Fruit fly (Drosophila melanogaster) whole organism, embryonic: ENCODE results near the gene Eip75B.

Source experiments
- Blimp-1 ChIP-seq: fragments of 200-800 bp; sonication (Bioruptor generic); optimal IDR thresholded peaks from 3 replicates; lab custom pipeline; 2018; ENCODE audit warnings: missing biosample characterization, missing genetic modification characterization, mild to moderate bottlenecking, moderate library complexity, missing genetic modification reagents
- CG11247 ChIP-seq: fragments of 200-800 bp; sonication (Bioruptor generic); IDR thresholded peaks from 2 replicates; pipeline ENCODE4 v1.3.6; 2022; ENCODE audit warnings: missing biosample characterization, missing genetic modification characterization
- CG11504 ChIP-seq: fragments of 200-800 bp; sonication (Bioruptor generic); optimal IDR thresholded peaks from 3 replicates; lab custom pipeline; 2019; ENCODE audit warnings: missing biosample characterization, mild to moderate bottlenecking, missing genetic modification characterization, moderate library complexity
- CG12155 ChIP-seq: fragments of 200-800 bp; sonication (Bioruptor generic); optimal IDR thresholded peaks from 3 replicates; lab custom pipeline; 2016; ENCODE audit warnings: missing biosample characterization, missing genetic modification characterization
- CG12299 ChIP-seq: fragments of 200-800 bp; sonication (Bioruptor generic); optimal IDR thresholded peaks from 2 replicates; lab custom pipeline; 2018; ENCODE audit warnings: missing biosample characterization, mild to moderate bottlenecking, missing genetic modification characterization
- CG12769 ChIP-seq: fragments of 200-800 bp; sonication (Bioruptor generic); optimal IDR thresholded peaks from 2 replicates; lab custom pipeline; 2019; ENCODE audit warnings: missing biosample characterization, mild to moderate bottlenecking, missing genetic modification characterization, moderate library complexity
- CG15514 ChIP-seq: fragments of 200-800 bp; sonication (Bioruptor generic); optimal IDR thresholded peaks from 3 replicates; lab custom pipeline; 2017; ENCODE audit warnings: missing biosample characterization, missing genetic modification characterization, mild to moderate bottlenecking, moderate library complexity, missing genetic modification reagents
- CG32767 ChIP-seq: fragments of 200-800 bp; sonication (Bioruptor generic); IDR thresholded peaks from 2 replicates; pipeline ENCODE4 v1.3.6; 2022; ENCODE audit warnings: missing biosample characterization, missing genetic modification characterization
- CG32772 ChIP-seq: fragments of 200-800 bp; sonication (Bioruptor generic); IDR thresholded peaks from 2 replicates; pipeline ENCODE4 v1.3.6; 2022; ENCODE audit warnings: missing biosample characterization, missing genetic modification characterization
- CG33557 ChIP-seq: fragments of 200-800 bp; sonication (Bioruptor generic); optimal IDR thresholded peaks from 2 replicates; lab custom pipeline; 2019; ENCODE audit warnings: missing biosample characterization, mild to moderate bottlenecking, missing genetic modification characterization, moderate library complexity
- CG34376 ChIP-seq: fragments of 200-800 bp; sonication (Bioruptor generic); optimal IDR thresholded peaks from 2 replicates; lab custom pipeline; 2018; ENCODE audit warnings: missing biosample characterization, mild to moderate bottlenecking, missing genetic modification characterization
- CG4360 ChIP-seq: fragments of 200-800 bp; sonication (Bioruptor generic); IDR thresholded peaks from 2 replicates; pipeline ENCODE4 v1.3.6; 2022; ENCODE audit warnings: missing biosample characterization, missing genetic modification characterization
- CG5953 ChIP-seq: fragments of 200-800 bp; sonication (Bioruptor generic); IDR thresholded peaks from 2 replicates; pipeline ENCODE4 v1.3.6; 2022; ENCODE audit warnings: missing biosample characterization, missing genetic modification characterization
- CG7271 ChIP-seq: fragments of 200-800 bp; sonication (Bioruptor generic); optimal IDR thresholded peaks from 2 replicates; lab custom pipeline; 2018; ENCODE audit warnings: missing biosample characterization, mild to moderate bottlenecking, missing genetic modification characterization, moderate library complexity
- CG7786 ChIP-seq: fragments of 200-800 bp; sonication (Bioruptor generic); optimal IDR thresholded peaks from 2 replicates; lab custom pipeline; 2016; ENCODE audit warnings: missing biosample characterization, missing genetic modification characterization
- CG9797 ChIP-seq: fragments of 200-800 bp; sonication (Bioruptor generic); optimal IDR thresholded peaks from 3 replicates; lab custom pipeline; 2018; ENCODE audit warnings: missing biosample characterization, mild to moderate bottlenecking, missing genetic modification characterization
- Dek ChIP-seq: fragments of 200-800 bp; sonication (Bioruptor generic); optimal IDR thresholded peaks from 3 replicates; lab custom pipeline; 2019; ENCODE audit warnings: missing biosample characterization, mild to moderate bottlenecking, missing genetic modification characterization, moderate library complexity
- Dip3 ChIP-seq: fragments of 200-800 bp; sonication (Bioruptor generic); optimal IDR thresholded peaks from 3 replicates; lab custom pipeline; 2016; ENCODE audit warnings: missing biosample characterization, missing genetic modification characterization
- Dp ChIP-seq: fragments of 200-800 bp; sonication (Bioruptor generic); optimal IDR thresholded peaks from 2 replicates; lab custom pipeline; 2018; ENCODE audit warnings: missing biosample characterization, mild to moderate bottlenecking, missing genetic modification characterization, moderate library complexity
- Ets65A ChIP-seq: fragments of 200-800 bp; sonication (Bioruptor generic); peaks from one replicate; lab custom pipeline; 2016; ENCODE audit warnings: missing biosample characterization, missing genetic modification characterization
- Gug ChIP-seq: fragments of 200-800 bp; sonication (Bioruptor generic); IDR thresholded peaks from 4 replicates; pipeline ENCODE4 v1.3.6; 2022; ENCODE audit warnings: missing biosample characterization, missing genetic modification characterization
- Med ChIP-seq: fragments of 200-800 bp; sonication (Bioruptor generic); peaks from one replicate; lab custom pipeline; 2016; ENCODE audit warnings: missing biosample characterization, missing genetic modification characterization, mild to moderate bottlenecking, inconsistent platforms, moderate library complexity
- Nf-YA ChIP-seq: fragments of 200-800 bp; sonication (Bioruptor generic); IDR thresholded peaks from 2 replicates; pipeline ENCODE4 v1.3.6; 2022; ENCODE audit warnings: missing biosample characterization, missing genetic modification characterization
- NfI ChIP-seq: fragments of 200-800 bp; sonication (Bioruptor generic); optimal IDR thresholded peaks from 3 replicates; lab custom pipeline; 2018; ENCODE audit warnings: missing biosample characterization, mild to moderate bottlenecking, missing genetic modification characterization, moderate library complexity
- Sox102F ChIP-seq: fragments of 200-800 bp; sonication (Bioruptor generic); optimal IDR thresholded peaks from 2 replicates; lab custom pipeline; 2018; ENCODE audit warnings: missing biosample characterization, mild to moderate bottlenecking, missing genetic modification characterization, moderate library complexity
- Vsx1 ChIP-seq: fragments of 200-800 bp; sonication (Bioruptor generic); optimal IDR thresholded peaks from 2 replicates; lab custom pipeline; 2017; ENCODE audit warnings: missing biosample characterization, mild to moderate bottlenecking, missing genetic modification characterization, missing genetic modification reagents
- aop ChIP-seq: fragments of 200-800 bp; sonication (Bioruptor generic); IDR thresholded peaks from 2 replicates; pipeline ENCODE4 v1.3.6; 2022; ENCODE audit warnings: missing biosample characterization, missing genetic modification characterization
- ato ChIP-seq: fragments of 200-800 bp; sonication (Bioruptor generic); IDR thresholded peaks from 2 replicates; pipeline ENCODE4 v1.3.6; 2022; ENCODE audit warnings: missing biosample characterization, missing genetic modification characterization; ENCODE audit not compliant: partially characterized antibody
- bcd ChIP-seq: fragments of 200-800 bp; sonication (Bioruptor generic); optimal IDR thresholded peaks from 2 replicates; lab custom pipeline; 2017; ENCODE audit warnings: missing biosample characterization, mild to moderate bottlenecking, missing genetic modification characterization
- bsh ChIP-seq, 2 experiments: fragments of 200-800 bp; sonication (Bioruptor generic); optimal IDR thresholded peaks; 2 replicates each; lab custom pipeline; 2017 to 2018; ENCODE audit warnings: mild to moderate bottlenecking in 2 of 2, missing biosample characterization in 2 of 2, missing genetic modification characterization in 2 of 2, moderate library complexity in 1 of 2
- cg ChIP-seq: fragments of 200-800 bp; sonication (Bioruptor generic); optimal IDR thresholded peaks from 3 replicates; lab custom pipeline; 2019; ENCODE audit warnings: missing biosample characterization, mild to moderate bottlenecking, missing genetic modification characterization, moderate library complexity
- chinmo ChIP-seq: fragments of 200-800 bp; sonication (Bioruptor generic); IDR thresholded peaks from 4 replicates; pipeline ENCODE4 v1.3.6; 2022; ENCODE audit warnings: missing biosample characterization, missing genetic modification characterization; ENCODE audit not compliant: partially characterized antibody
- dysf ChIP-seq: fragments of 200-800 bp; sonication (Bioruptor generic); IDR thresholded peaks from 3 replicates; pipeline ENCODE4 v1.3.6; 2022; ENCODE audit warnings: missing biosample characterization, missing genetic modification characterization
- ems ChIP-seq: fragments of 200-800 bp; sonication (Bioruptor generic); optimal IDR thresholded peaks from 3 replicates; lab custom pipeline; 2016; ENCODE audit warnings: missing biosample characterization, missing genetic modification characterization
- en ChIP-seq: fragments of 200-800 bp; sonication (Bioruptor generic); optimal IDR thresholded peaks from 2 replicates; lab custom pipeline; 2016; ENCODE audit warnings: missing biosample characterization, missing genetic modification characterization
- esg ChIP-seq: fragments of 200-800 bp; sonication (Bioruptor generic); conservative IDR thresholded peaks from 2 replicates; pipeline ENCODE4 v1.3.6; 2022; ENCODE audit warnings: missing biosample characterization, missing genetic modification characterization
- fd64A ChIP-seq: fragments of 200-800 bp; sonication (Bioruptor generic); optimal IDR thresholded peaks from 3 replicates; lab custom pipeline; 2018; ENCODE audit warnings: missing biosample characterization, mild to moderate bottlenecking, missing genetic modification characterization
- gem ChIP-seq: fragments of 200-800 bp; sonication (Bioruptor generic); optimal IDR thresholded peaks from 2 replicates; lab custom pipeline; 2019; ENCODE audit warnings: missing biosample characterization, mild to moderate bottlenecking, missing genetic modification characterization, moderate library complexity
- hth ChIP-seq: fragments of >200 bp; optimal IDR thresholded peaks from 2 replicates; lab custom pipeline; 2017; ENCODE audit warnings: inconsistent platforms
- kay ChIP-seq: fragments of 200-800 bp; sonication (Bioruptor generic); optimal IDR thresholded peaks from 2 replicates; lab custom pipeline; 2016; ENCODE audit warnings: missing biosample characterization, missing genetic modification characterization
- kni ChIP-seq: fragments of 200-800 bp; sonication (Bioruptor generic); optimal IDR thresholded peaks from 3 replicates; lab custom pipeline; 2017; ENCODE audit warnings: mild to moderate bottlenecking, missing biosample characterization, missing genetic modification reagents, missing genetic modification characterization
- nau ChIP-seq: fragments of 200-800 bp; sonication (Bioruptor generic); optimal IDR thresholded peaks from 3 replicates; lab custom pipeline; 2017; ENCODE audit warnings: missing biosample characterization, mild to moderate bottlenecking, missing genetic modification characterization, missing genetic modification reagents
- nmo ChIP-seq: fragments of 200-800 bp; sonication (Bioruptor generic); optimal IDR thresholded peaks from 2 replicates; lab custom pipeline; 2018; ENCODE audit warnings: missing biosample characterization, mild to moderate bottlenecking, missing genetic modification characterization, moderate library complexity
- nom ChIP-seq: fragments of 200-800 bp; sonication (Bioruptor generic); optimal IDR thresholded peaks from 2 replicates; lab custom pipeline; 2017; ENCODE audit warnings: missing biosample characterization, missing genetic modification characterization, mild to moderate bottlenecking, moderate library complexity, missing genetic modification reagents
- phol ChIP-seq: fragments of 200-800 bp; sonication (Bioruptor generic); optimal IDR thresholded peaks from 3 replicates; lab custom pipeline; 2018; ENCODE audit warnings: missing biosample characterization, mild to moderate bottlenecking, missing genetic modification characterization, moderate library complexity
- ranshi ChIP-seq: fragments of 200-800 bp; sonication (Bioruptor generic); IDR thresholded peaks from 2 replicates; pipeline ENCODE4 v1.3.6; 2022; ENCODE audit warnings: missing biosample characterization, missing genetic modification characterization
- row ChIP-seq: fragments of 200-800 bp; sonication (Bioruptor generic); IDR thresholded peaks from 3 replicates; pipeline ENCODE4 v1.3.6; 2022; ENCODE audit warnings: missing biosample characterization, missing genetic modification characterization
- so ChIP-seq: fragments of 200-800 bp; sonication (Bioruptor generic); IDR thresholded peaks from 3 replicates; pipeline ENCODE4 v1.3.6; 2022; ENCODE audit warnings: missing biosample characterization, missing genetic modification characterization
- sob ChIP-seq: fragments of 200-800 bp; sonication (Bioruptor generic); IDR thresholded peaks from 2 replicates; pipeline ENCODE4 v1.3.6; 2022; ENCODE audit warnings: missing biosample characterization, missing genetic modification characterization
- unc-4 ChIP-seq: fragments of 200-800 bp; sonication (Bioruptor generic); IDR thresholded peaks from 2 replicates; pipeline ENCODE4 v1.3.6; 2022; ENCODE audit warnings: missing biosample characterization, missing genetic modification characterization; ENCODE audit not compliant: partially characterized antibody
- vvl ChIP-seq: fragments of 200-800 bp; sonication (Bioruptor generic); IDR thresholded peaks from 2 replicates; pipeline ENCODE4 v1.3.6; 2022; ENCODE audit warnings: missing biosample characterization, missing genetic modification characterization

Eip75B gene

dm6 chr3L:18099715-18100114 is 35.2 kb upstream of the Eip75B start (continued):
- TF ChIP-seq vvl (peak; percentile 88), CG9797 (GFP tag; lab: Kevin White, UChicago) (no peak), CG5953 (GFP tag; lab: Robert Waterston, UW) (0 out of 2 replicates have a peak, but pooled peaks have one; percentile 14), Blimp-1 (peak; percentile 26), ato (GFP tag; lab: Robert Waterston, UW) (no peak), dysf (GFP tag; lab: Robert Waterston, UW) (peak; percentile 43; the same call in 1 of the 3 replicates), Nf-YA (GFP tag; lab: Robert Waterston, UW) (0 out of 2 replicates have a peak, but pooled peaks have one; percentile 7), CG33557 (GFP tag; lab: Kevin White, UChicago) (no peak), chinmo (GFP tag; lab: Robert Waterston, UW) (0 out of 4 replicates have a peak, but pooled peaks have one; percentile 76), Dp (GFP tag; lab: Kevin White, UChicago) (no peak), so (GFP tag; lab: Robert Waterston, UW) (0 out of 3 replicates have a peak, but pooled peaks have one; percentile 32), CG15514 (GFP tag; lab: Kevin White, UChicago) (no peak), sob (GFP tag; lab: Robert Waterston, UW) (0 out of 2 replicates have a peak, but pooled peaks have one; percentile 25), nau (GFP tag; lab: Kevin White, UChicago) (no peak), kni (GFP tag; lab: Kevin White, UChicago) (peak; percentile 15), nom (GFP tag; lab: Kevin White, UChicago) (no peak), Ets65A (GFP tag; lab: Kevin White, UChicago) (peak; percentile 30), CG7271 (tag; lab: Kevin White, UChicago) (no peak), hth (lab: Kevin White, UChicago) (no peak), cg (GFP tag; lab: Kevin White, UChicago) (no peak), CG11504 (no peak), kay (peak; percentile 7), CG12769 (no peak), Med (peak; percentile 80), ranshi (GFP tag; lab: Robert Waterston, UW) (no peak), NfI (peak; percentile 7), row (GFP tag; lab: Robert Waterston, UW) (peak; percentile 52), unc-4 (GFP tag; lab: Robert Waterston, UW) (no peak), fd64A (GFP tag; lab: Kevin White, UChicago) (no peak), Gug (GFP tag; lab: Robert Waterston, UW) (no peak), CG32767 (no peak), Dek (tag; lab: Kevin White, UChicago) (no peak), CG32772 (no peak)

DNA sequence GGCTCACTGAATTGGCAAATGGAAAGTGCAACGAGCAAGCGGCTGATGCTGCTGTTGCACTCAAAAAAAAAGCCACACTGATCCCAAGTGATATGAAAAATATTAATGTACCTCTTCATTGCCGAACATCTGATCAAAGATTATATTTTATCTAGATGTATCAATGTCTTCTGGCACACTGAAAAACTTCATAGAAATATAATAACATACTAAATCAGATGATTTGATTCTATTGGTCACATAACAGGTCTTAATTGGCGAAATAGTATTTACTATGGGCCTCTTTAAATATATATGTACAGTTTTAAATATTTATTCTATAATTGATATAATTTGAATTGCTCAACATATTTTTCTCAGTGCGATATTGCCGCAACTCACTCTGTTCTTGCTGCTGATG is 32.2 kb upstream of the Eip75B start:
- TF ChIP-seq bsh (GFP tag; optimal IDR thresholded peaks at IDR 0.05; lab: Kevin White, UChicago) (peak; percentile 34 to 58), nmo (GFP tag; lab: Kevin White, UChicago) (no peak), CG7786 (GFP tag; lab: Kevin White, UChicago) (no peak), chinmo (GFP tag; lab: Robert Waterston, UW) (no peak), en (GFP tag; lab: Kevin White, UChicago) (no peak), ems (GFP tag; lab: Kevin White, UChicago) (no peak), aop (GFP tag; lab: Robert Waterston, UW) (no peak), CG11504 (peak; percentile 6), CG12155 (GFP tag; lab: Kevin White, UChicago) (no peak), CG12299 (tag; lab: Kevin White, UChicago) (no peak), Sox102F (GFP tag; lab: Kevin White, UChicago) (peak; percentile 36), CG34376 (GFP tag; lab: Kevin White, UChicago) (no peak), esg (GFP tag; lab: Robert Waterston, UW) (no peak), CG4360 (GFP tag; lab: Robert Waterston, UW) (no peak), phol (tag; lab: Kevin White, UChicago) (peak; percentile 2), CG11247 (GFP tag; lab: Robert Waterston, UW) (no peak), Vsx1 (GFP tag; lab: Kevin White, UChicago) (no peak), Dip3 (GFP tag; lab: Kevin White, UChicago) (no peak), gem (peak; percentile 27), bcd (no peak), Blimp-1 (peak; percentile 19)
